Worm (Caenorhabditis elegans) whole organism, young adult: ENCODE data around the gene C02F4.4.

Experiments
- B0261.1 ChIP-seq: sonication (generic microtip); optimal IDR thresholded peaks from 2 replicates; lab custom pipeline; 2016; ENCODE audit warnings: mild to moderate bottlenecking, missing genetic modification characterization, moderate library complexity, missing compliant biosample characterization
- F57C9.4 ChIP-seq: sonication (generic microtip); optimal IDR thresholded peaks from 2 replicates; lab custom pipeline; 2017; ENCODE audit warnings: mild to moderate bottlenecking, missing genetic modification characterization, missing compliant biosample characterization
- akir-1 ChIP-seq: fragments of 200-800 bp; sonication (Bioruptor generic); optimal IDR thresholded peaks from 2 replicates; lab custom pipeline; 2018; ENCODE audit warnings: mild to moderate bottlenecking, missing genetic modification characterization, moderate library complexity, missing compliant biosample characterization
- attf-3 ChIP-seq: fragments of 200-800 bp; sonication (Bioruptor generic); conservative IDR thresholded peaks from 2 replicates; pipeline ENCODE4 v1.3.6; 2022; ENCODE audit warnings: missing genetic modification reagents, missing genetic modification characterization, missing compliant biosample characterization
- attf-6 ChIP-seq: fragments of 200-800 bp; sonication (Bioruptor generic); IDR thresholded peaks from 2 replicates; pipeline ENCODE4 v1.3.6; 2022; ENCODE audit warnings: missing genetic modification reagents, missing genetic modification characterization, missing compliant biosample characterization
- bed-1 ChIP-seq: fragments of 200-800 bp; sonication (Bioruptor generic); IDR thresholded peaks from 2 replicates; pipeline ENCODE4 v1.3.6; 2022; ENCODE audit warnings: missing genetic modification reagents, missing genetic modification characterization, missing compliant biosample characterization
- cebp-1 ChIP-seq, 2 experiments: fragments of 200-800 bp in 1 of 2; sonication (Bioruptor generic) in 1 of 2; sonication (generic microtip) in 1 of 2; IDR thresholded peaks in 1 of 2; optimal IDR thresholded peaks in 1 of 2; 2 replicates each; pipeline versions ENCODE4 v1.3.6 to Lab custom; 2017 to 2022; ENCODE audit warnings: missing compliant biosample characterization in 2 of 2, missing genetic modification characterization in 2 of 2, mild to moderate bottlenecking in 1 of 2, missing genetic modification reagents in 1 of 2, moderate library complexity in 1 of 2
- cebp-2 ChIP-seq: fragments of 200-800 bp; sonication (Bioruptor generic); IDR thresholded peaks from 2 replicates; pipeline ENCODE4 v1.3.6; 2022; ENCODE audit warnings: missing genetic modification characterization, missing compliant biosample characterization
- ceh-40 ChIP-seq: fragments of 200-800 bp; sonication (Bioruptor generic); IDR thresholded peaks from 2 replicates; pipeline ENCODE4 v1.3.6; 2022; ENCODE audit warnings: missing genetic modification characterization, missing compliant biosample characterization
- ceh-91 ChIP-seq: fragments of 200-800 bp; sonication (Bioruptor generic); IDR thresholded peaks from 2 replicates; pipeline ENCODE4 v1.3.6; 2022; ENCODE audit warnings: missing genetic modification reagents, missing genetic modification characterization, missing compliant biosample characterization
- dox-1 ChIP-seq: fragments of 200-800 bp; sonication (Bioruptor generic); IDR thresholded peaks from 2 replicates; pipeline ENCODE4 v1.3.6; 2022; ENCODE audit warnings: missing genetic modification reagents, missing genetic modification characterization, missing compliant biosample characterization
- dpff-1 ChIP-seq: sonication (generic microtip); optimal IDR thresholded peaks from 2 replicates; lab custom pipeline; 2017; ENCODE audit warnings: mild to moderate bottlenecking, missing genetic modification characterization, missing compliant biosample characterization
- hlh-26 ChIP-seq: fragments of 200-800 bp; sonication (Bioruptor generic); conservative IDR thresholded peaks from 2 replicates; pipeline ENCODE4 v1.3.6; 2022; ENCODE audit warnings: missing genetic modification reagents, missing genetic modification characterization, missing compliant biosample characterization
- let-526 ChIP-seq: fragments of 200-800 bp; sonication (Bioruptor generic); IDR thresholded peaks from 2 replicates; pipeline ENCODE4 v1.3.6; 2022; ENCODE audit warnings: missing genetic modification reagents, missing genetic modification characterization, missing compliant biosample characterization
- lin-26 ChIP-seq: fragments of 200-800 bp; sonication (Bioruptor generic); IDR thresholded peaks from 2 replicates; pipeline ENCODE4 v1.3.6; 2022; ENCODE audit warnings: missing genetic modification reagents, missing genetic modification characterization, missing compliant biosample characterization
- lin-40 ChIP-seq: sonication (generic microtip); optimal IDR thresholded peaks from 2 replicates; lab custom pipeline; 2016; ENCODE audit warnings: missing genetic modification characterization, mild to moderate bottlenecking, missing compliant biosample characterization, missing genotype, missing genetic modification reagents
- lir-1 ChIP-seq: fragments of 200-800 bp; sonication (Bioruptor generic); conservative IDR thresholded peaks from 2 replicates; pipeline ENCODE4 v1.3.6; 2022; ENCODE audit warnings: missing genetic modification reagents, missing genetic modification characterization, missing compliant biosample characterization
- madf-6 ChIP-seq: fragments of 200-800 bp; sonication (Bioruptor generic); IDR thresholded peaks from 2 replicates; pipeline ENCODE4 v1.3.6; 2022; ENCODE audit warnings: missing genetic modification reagents, missing genetic modification characterization, missing compliant biosample characterization
- madf-8 ChIP-seq: fragments of 200-800 bp; sonication (Bioruptor generic); conservative IDR thresholded peaks from 2 replicates; pipeline ENCODE4 v1.3.6; 2022; ENCODE audit warnings: missing genetic modification reagents, missing genetic modification characterization, missing compliant biosample characterization
- nfya-2 ChIP-seq: fragments of 200-800 bp; sonication (Bioruptor generic); IDR thresholded peaks from 2 replicates; pipeline ENCODE4 v1.3.6; 2022; ENCODE audit warnings: missing genetic modification reagents, missing genetic modification characterization, missing compliant biosample characterization
- nhr-179 ChIP-seq: sonication (generic microtip); optimal IDR thresholded peaks from 2 replicates; lab custom pipeline; 2016; ENCODE audit warnings: mild to moderate bottlenecking, missing genetic modification characterization, missing compliant biosample characterization
- nhr-27 ChIP-seq: fragments of 200-800 bp; sonication (Bioruptor generic); optimal IDR thresholded peaks from 2 replicates; lab custom pipeline; 2018; ENCODE audit warnings: mild to moderate bottlenecking, missing genetic modification characterization, moderate library complexity, missing compliant biosample characterization
- pbrm-1 ChIP-seq: fragments of 200-800 bp; sonication (Bioruptor generic); IDR thresholded peaks from 2 replicates; pipeline ENCODE4 v1.3.6; 2022; ENCODE audit warnings: missing genetic modification reagents, missing genetic modification characterization, missing compliant biosample characterization
- rcor-1 ChIP-seq: fragments of 200-800 bp; sonication (Bioruptor generic); IDR thresholded peaks from 2 replicates; pipeline ENCODE4 v1.3.6; 2022; ENCODE audit warnings: missing genetic modification reagents, missing genetic modification characterization, missing compliant biosample characterization
- rec-8 ChIP-seq, 2 experiments: sonication (generic microtip); optimal IDR thresholded peaks; 2 replicates each; lab custom pipeline; 2016; ENCODE audit warnings: mild to moderate bottlenecking in 2 of 2, missing genetic modification characterization in 2 of 2, missing genetic modification reagents in 2 of 2, missing genotype in 2 of 2, missing biosample characterization in 1 of 2, missing compliant biosample characterization in 1 of 2, moderate library complexity in 1 of 2
- sdz-38 ChIP-seq: sonication (generic microtip); optimal IDR thresholded peaks from 2 replicates; lab custom pipeline; 2016; ENCODE audit warnings: missing genotype, missing genetic modification characterization, missing compliant biosample characterization
- snpc-1.3 ChIP-seq: sonication (generic microtip); optimal IDR thresholded peaks from 2 replicates; lab custom pipeline; 2017; ENCODE audit warnings: missing genetic modification characterization, mild to moderate bottlenecking, missing compliant biosample characterization, antibody characterized with exemption, moderate library complexity, missing genotype, missing genetic modification reagents; ENCODE audit not compliant: insufficient read depth
- zfh-2 ChIP-seq: fragments of 200-800 bp; sonication (Bioruptor generic); conservative IDR thresholded peaks from 2 replicates; pipeline ENCODE4 v1.3.6; 2022; ENCODE audit warnings: missing genetic modification reagents, missing genetic modification characterization, missing compliant biosample characterization
- ztf-25 ChIP-seq: fragments of 200-800 bp; sonication (Bioruptor generic); IDR thresholded peaks from 2 replicates; pipeline ENCODE4 v1.3.6; 2022; ENCODE audit warnings: missing genetic modification reagents, missing genetic modification characterization, missing compliant biosample characterization
- ztf-28 ChIP-seq: fragments of 200-800 bp; sonication (Bioruptor generic); IDR thresholded peaks from 2 replicates; pipeline ENCODE4 v1.3.6; 2022; ENCODE audit warnings: missing genetic modification reagents, missing genetic modification characterization, missing compliant biosample characterization
- ztf-3 ChIP-seq: fragments of 200-800 bp; sonication (Bioruptor generic); optimal IDR thresholded peaks from 2 replicates; lab custom pipeline; 2018; ENCODE audit warnings: mild to moderate bottlenecking, missing genetic modification characterization, missing compliant biosample characterization

The C02F4.4 gene

ce11 chrIV:10530648-10531047 is 15.6 kb upstream of the C02F4.4 start, which contains the start of gene T07G12.2:
Gene T07G12.2, plus strand, starts transcription at chrIV:10530709.
- no peak for TF ChIP-seq ceh-91 (GFP tag; lab: Robert Waterston, UW)
- TF ChIP-seq lir-1 (GFP tag; lab: Robert Waterston, UW): no peak
- no peak for TF ChIP-seq pbrm-1 (GFP tag; lab: Robert Waterston, UW)
- no peak for TF ChIP-seq ceh-40 (GFP tag; lab: Robert Waterston, UW)
- no peak for TF ChIP-seq rec-8 (tag; optimal IDR thresholded peaks at IDR 0.05; lab: Kevin White, UChicago)
- TF ChIP-seq ztf-3: no peak
- TF ChIP-seq nfya-2 (GFP tag; lab: Robert Waterston, UW): no peak
- TF ChIP-seq bed-1 (GFP tag; lab: Robert Waterston, UW): no peak
- no peak for TF ChIP-seq akir-1 (GFP tag; lab: Kevin White, UChicago)
- no peak for TF ChIP-seq dox-1

ce11 chrIV:10524095-10524829 is 9.2 kb upstream of the C02F4.4 start, which contains the start of gene C02F4.5:
Gene C02F4.5, minus strand, starts transcription at chrIV:10524145.
- TF ChIP-seq hlh-26: no peak
- 0 out of 2 replicates have a peak, but pooled peaks have one; percentile 38 for TF ChIP-seq cebp-2 (GFP tag; lab: Robert Waterston, UW)

ce11 chrIV:10521106-10521505 is 6.1 kb upstream of the C02F4.4 start, which contains the start of gene cal-4:
Gene cal-4, plus strand, starts transcription at chrIV:10521406.
- no peak for TF ChIP-seq attf-6
- no peak for TF ChIP-seq lin-26
- TF ChIP-seq rcor-1 (GFP tag; lab: Robert Waterston, UW): no peak
- no peak for TF ChIP-seq sdz-38 (tag; lab: Kevin White, UChicago)
- no peak for TF ChIP-seq B0261.1 (tag; lab: Kevin White, UChicago)
- no peak for TF ChIP-seq madf-8 (GFP tag; lab: Robert Waterston, UW)
- TF ChIP-seq nhr-27: no peak
- no peak for TF ChIP-seq let-526 (GFP tag; lab: Robert Waterston, UW)
- no peak for TF ChIP-seq cebp-1 (GFP tag; IDR thresholded peaks at IDR 0.05; lab: Robert Waterston, UW)
- TF ChIP-seq cebp-1 (tag; optimal IDR thresholded peaks at IDR 0.05; lab: Kevin White, UChicago): no peak
- no peak for TF ChIP-seq snpc-1.3 (tag; lab: Kevin White, UChicago)
- TF ChIP-seq F57C9.4: no peak
- no peak for TF ChIP-seq zfh-2 (GFP tag; lab: Robert Waterston, UW)
- no peak for TF ChIP-seq bed-1 (GFP tag; lab: Robert Waterston, UW)
- TF ChIP-seq attf-3: no peak
- TF ChIP-seq lin-40 (tag; lab: Kevin White, UChicago): no peak

- TF ChIP-seq let-526 (GFP tag; lab: Robert Waterston, UW): no peak
- TF ChIP-seq dpff-1 (tag; lab: Kevin White, UChicago): no peak
- no peak for TF ChIP-seq nhr-179 (tag; lab: Kevin White, UChicago)
- TF ChIP-seq madf-6 (GFP tag; lab: Robert Waterston, UW): no peak
- TF ChIP-seq ztf-28 (GFP tag; lab: Robert Waterston, UW): no peak
- TF ChIP-seq ztf-25 (GFP tag; lab: Robert Waterston, UW): no peak
- no peak for TF ChIP-seq hlh-26
These were observed 3.6 kb upstream of the C02F4.4 start for ce11 chrIV:10518652-10519051.
